Worm (Caenorhabditis elegans) whole organism, L2 larva: Measurements from ENCODE around the gene Y39G8C.2.

Experiments used
- ZK546.5 ChIP-seq: sonication (generic microtip); optimal IDR thresholded peaks from 2 replicates; lab custom pipeline; 2017; ENCODE audit warnings: missing biosample characterization, missing genetic modification characterization
- elt-3 ChIP-seq: sonication (generic microtip); optimal IDR thresholded peaks from 2 replicates; lab custom pipeline; 2017; ENCODE audit warnings: missing biosample characterization, missing genetic modification characterization
- gmeb-1 ChIP-seq: fragments of 150-350 bp; optimal IDR thresholded peaks from 2 replicates; lab custom pipeline; 2014; ENCODE audit warnings: missing biosample characterization, missing genetic modification characterization
- nhr-11 ChIP-seq: fragments of 150-350 bp; optimal IDR thresholded peaks from 2 replicates; lab custom pipeline; 2014; ENCODE audit warnings: missing biosample characterization, missing genetic modification characterization
- ztf-11 ChIP-seq: sonication (generic microtip); optimal IDR thresholded peaks from 2 replicates; lab custom pipeline; 2017; ENCODE audit warnings: missing biosample characterization, missing genetic modification characterization
- ztf-4 ChIP-seq: fragments of 150-350 bp; optimal IDR thresholded peaks from 2 replicates; lab custom pipeline; 2014; ENCODE audit warnings: missing biosample characterization, missing genetic modification characterization

- no peak for TF ChIP-seq ztf-4 (tag; lab: Kevin White, UChicago)
- no peak for TF ChIP-seq ztf-11 (tag; lab: Kevin White, UChicago)
- TF ChIP-seq ZK546.5 (tag; lab: Kevin White, UChicago): no peak
- no peak for TF ChIP-seq nhr-11 (tag; lab: Kevin White, UChicago)
- TF ChIP-seq gmeb-1: no peak
- TF ChIP-seq elt-3: no peak
Measured at ce11 chrII:14136302-14136701, 38.9 kb upstream of the Y39G8C.2 start.
